ENCODE assay signal across 1 fruit fly cellular context in the genomic region with DNA sequence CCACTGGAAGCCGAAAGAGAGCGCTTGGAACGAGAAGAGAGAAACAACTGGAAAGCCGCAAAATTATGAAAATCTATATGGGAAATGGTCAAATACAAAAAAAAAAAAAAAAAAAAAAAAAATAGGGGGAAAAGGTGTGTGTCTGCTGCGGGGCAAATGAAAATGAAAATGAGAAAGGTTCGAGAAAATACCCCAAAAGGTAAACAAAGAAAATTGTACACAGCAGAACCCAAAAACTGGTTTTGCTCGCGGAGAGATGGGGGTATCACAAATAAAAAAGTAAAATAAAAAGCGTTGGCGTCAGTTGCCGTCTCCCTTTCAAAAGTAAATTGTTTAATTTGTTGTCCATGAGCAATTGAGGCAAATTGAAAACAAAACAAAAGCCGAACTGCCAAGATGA.
TF ChIP-seq lines count a peak whose summit lies in the region.

No protein-coding gene starts in this region.

TF ChIP-seq in whole organism, embryonic, 481 proteins besides CTCF, POLR2A, EP300 and RAD21 (continued from another document):
- TF ChIP-seq CG10431 (GFP tag; optimal IDR thresholded peaks at IDR 0.05; lab: Kevin White, UChicago) (peak; percentile 57), Drgx (GFP tag; IDR thresholded peaks at IDR 0.05; lab: Robert Waterston, UW) (no peak), sisA (GFP tag; IDR thresholded peaks at IDR 0.05; lab: Robert Waterston, UW) (no peak), CG12104 (GFP tag; optimal IDR thresholded peaks at IDR 0.05; lab: Kevin White, UChicago) (no peak), Antp (GFP tag; optimal IDR thresholded peaks at IDR 0.05; lab: Kevin White, UChicago) (no peak), CG2678 (tag; optimal IDR thresholded peaks at IDR 0.05; lab: Kevin White, UChicago) (peak; percentile 46), CG6791 (GFP tag; IDR thresholded peaks at IDR 0.05; lab: Robert Waterston, UW; ENCODE audit: partially characterized antibody) (no peak), Blimp-1 (GFP tag; optimal IDR thresholded peaks at IDR 0.05; lab: Kevin White, UChicago) (peak; percentile 93), CG13296 (GFP tag; optimal IDR thresholded peaks at IDR 0.05; lab: Kevin White, UChicago) (no peak), CG10209 (GFP tag; optimal IDR thresholded peaks at IDR 0.05; lab: Kevin White, UChicago) (peak; percentile 2), CG12769 (tag; optimal IDR thresholded peaks at IDR 0.05; lab: Kevin White, UChicago) (no peak), zen (tag; optimal IDR thresholded peaks at IDR 0.05; lab: Kevin White, UChicago) (no peak), CG15601 (tag; optimal IDR thresholded peaks at IDR 0.05; lab: Kevin White, UChicago) (peak; percentile 59), CG4707 (GFP tag; optimal IDR thresholded peaks at IDR 0.05; lab: Kevin White, UChicago) (no peak), bsh (GFP tag; optimal IDR thresholded peaks at IDR 0.05; lab: Kevin White, UChicago) (peak in 1 of 2 experiments; percentile 51), CG2889 (GFP tag; IDR thresholded peaks at IDR 0.05; lab: Robert Waterston, UW) (no peak), nerfin-2 (GFP tag; IDR thresholded peaks at IDR 0.05; lab: Robert Waterston, UW; ENCODE audit: partially characterized antibody) (no peak), Neu2 (GFP tag; optimal IDR thresholded peaks at IDR 0.05; lab: Kevin White, UChicago; ENCODE audit: borderline replicate concordance) (no peak), CG2202 (tag; optimal IDR thresholded peaks at IDR 0.05; lab: Kevin White, UChicago) (peak; percentile 12), Asciz (GFP tag; optimal IDR thresholded peaks at IDR 0.05; lab: Kevin White, UChicago) (peak; percentile 27), bbx (GFP tag; IDR thresholded peaks at IDR 0.05; lab: Robert Waterston, UW; ENCODE audit: partially characterized antibody) (no peak), trem (tag; optimal IDR thresholded peaks at IDR 0.05; lab: Kevin White, UChicago) (no peak), hkb (optimal IDR thresholded peaks at IDR 0.05; lab: Kevin White, UChicago) (no peak), hkb (GFP tag; IDR thresholded peaks at IDR 0.05; lab: Robert Waterston, UW) (no peak), chif (GFP tag; optimal IDR thresholded peaks at IDR 0.05; lab: Kevin White, UChicago) (peak in 1 of 2 experiments; percentile 0), h (optimal IDR thresholded peaks at IDR 0.05; lab: Kevin White, UChicago) (no peak), CG6813 (GFP tag; optimal IDR thresholded peaks at IDR 0.05; lab: Kevin White, UChicago) (peak; percentile 35), CG17361 (GFP tag; IDR thresholded peaks at IDR 0.05; lab: Robert Waterston, UW) (no peak), NK7.1 (GFP tag; optimal IDR thresholded peaks at IDR 0.05; lab: Kevin White, UChicago) (no peak), HmgD (GFP tag; optimal IDR thresholded peaks at IDR 0.05; lab: Kevin White, UChicago) (no peak), CG31441 (GFP tag; IDR thresholded peaks at IDR 0.05; lab: Robert Waterston, UW) (peak; percentile 19; the same call in 1 of the 2 replicates), ham (GFP tag; IDR thresholded peaks at IDR 0.05; lab: Robert Waterston, UW) (no peak), Lim3 (GFP tag; IDR thresholded peaks at IDR 0.05; lab: Robert Waterston, UW) (no peak), CG2116 (GFP tag; optimal IDR thresholded peaks at IDR 0.05; lab: Kevin White, UChicago) (no peak), luna (GFP tag; optimal IDR thresholded peaks at IDR 0.05; lab: Kevin White, UChicago) (no peak), CG14710 (tag; optimal IDR thresholded peaks at IDR 0.05; lab: Kevin White, UChicago) (peak; percentile 38), gsb-n (tag; optimal IDR thresholded peaks at IDR 0.05; lab: Kevin White, UChicago) (no peak), dmrt11E (tag; optimal IDR thresholded peaks at IDR 0.05; lab: Kevin White, UChicago) (no peak), CG14441 (GFP tag; IDR thresholded peaks at IDR 0.05; lab: Robert Waterston, UW) (no peak), Fer3 (tag; optimal IDR thresholded peaks at IDR 0.05; lab: Kevin White, UChicago) (no peak), Doc3 (GFP tag; IDR thresholded peaks at IDR 0.05; lab: Robert Waterston, UW; ENCODE audit: partially characterized antibody) (no peak), fd96Cb (tag; optimal IDR thresholded peaks at IDR 0.05; lab: Kevin White, UChicago) (no peak), hth (optimal IDR thresholded peaks at IDR 0.05; lab: Kevin White, UChicago) (no peak), CG1024 (GFP tag; IDR thresholded peaks at IDR 0.05; lab: Robert Waterston, UW) (0 out of 2 replicates have a peak, but pooled peaks have one; percentile 14), Fer1 (GFP tag; optimal IDR thresholded peaks at IDR 0.05; lab: Kevin White, UChicago) (no peak), zfh1 (GFP tag; IDR thresholded peaks at IDR 0.05; lab: Robert Waterston, UW) (peak; percentile 12; the same call in 1 of the 3 replicates), ci (GFP tag; IDR thresholded peaks at IDR 0.05; lab: Robert Waterston, UW) (0 out of 3 replicates have a peak, but pooled peaks have one; percentile 12), Sry-δ (GFP tag; optimal IDR thresholded peaks at IDR 0.05; lab: Kevin White, UChicago) (no peak), maf-S (GFP tag; optimal IDR thresholded peaks at IDR 0.05; lab: Kevin White, UChicago) (peak; percentile 11), CG9727 (GFP tag; optimal IDR thresholded peaks at IDR 0.05; lab: Kevin White, UChicago) (peak; percentile 1), Spps (tag; optimal IDR thresholded peaks at IDR 0.05; lab: Kevin White, UChicago) (peak; percentile 26), Poxn (GFP tag; IDR thresholded peaks at IDR 0.05; lab: Robert Waterston, UW) (no peak), otp (GFP tag; IDR thresholded peaks at IDR 0.05; lab: Robert Waterston, UW) (0 out of 3 replicates have a peak, but pooled peaks have one; percentile 27), HLH54F (GFP tag; optimal IDR thresholded peaks at IDR 0.05; lab: Kevin White, UChicago) (no peak), CG5953 (GFP tag; IDR thresholded peaks at IDR 0.05; lab: Robert Waterston, UW) (no peak), Bteb2 (GFP tag; optimal IDR thresholded peaks at IDR 0.05; lab: Kevin White, UChicago) (no peak), shn (GFP tag; optimal IDR thresholded peaks at IDR 0.05; lab: Kevin White, UChicago) (no peak), HmgZ (tag; optimal IDR thresholded peaks at IDR 0.05; lab: Kevin White, UChicago) (no peak), CG3163 (GFP tag; optimal IDR thresholded peaks at IDR 0.05; lab: Kevin White, UChicago) (no peak), tgo (GFP tag; IDR thresholded peaks at IDR 0.05; lab: Robert Waterston, UW) (no peak), CG15011 (GFP tag; optimal IDR thresholded peaks at IDR 0.05; lab: Kevin White, UChicago) (no peak), CG14965 (GFP tag; optimal IDR thresholded peaks at IDR 0.05; lab: Kevin White, UChicago; ENCODE audit: borderline replicate concordance) (no peak), Hand (GFP tag; optimal IDR thresholded peaks at IDR 0.05; lab: Kevin White, UChicago) (no peak), CG15696 (tag; optimal IDR thresholded peaks at IDR 0.05; lab: Kevin White, UChicago) (peak; percentile 27), CG8478 (optimal IDR thresholded peaks at IDR 0.05; lab: Kevin White, UChicago) (no peak), lola (GFP tag; optimal IDR thresholded peaks at IDR 0.05; lab: Kevin White, UChicago) (peak in 1 of 3 experiments; percentile 5), pros (GFP tag; optimal IDR thresholded peaks at IDR 0.05; lab: Kevin White, UChicago) (no peak), ash1 (GFP tag; optimal IDR thresholded peaks at IDR 0.05; lab: Kevin White, UChicago) (no peak), sqz (GFP tag; optimal IDR thresholded peaks at IDR 0.05; lab: Kevin White, UChicago) (peak; percentile 86), fd64A (GFP tag; optimal IDR thresholded peaks at IDR 0.05; lab: Kevin White, UChicago) (peak; percentile 43), ara (GFP tag; IDR thresholded peaks at IDR 0.05; lab: Robert Waterston, UW) (0 out of 2 replicates have a peak, but pooled peaks have one; percentile 36), NFAT (GFP tag; IDR thresholded peaks at IDR 0.05; lab: Robert Waterston, UW) (no peak), CG13123 (GFP tag; optimal IDR thresholded peaks at IDR 0.05; lab: Kevin White, UChicago) (peak; percentile 20), gsb (GFP tag; IDR thresholded peaks at IDR 0.05; lab: Robert Waterston, UW) (no peak), Adf1 (GFP tag; IDR thresholded peaks at IDR 0.05; lab: Robert Waterston, UW) (no peak), D (optimal IDR thresholded peaks at IDR 0.05; lab: Kevin White, UChicago) (no peak), D (GFP tag; optimal IDR thresholded peaks at IDR 0.05; lab: Kevin White, UChicago) (peak; percentile 33), oc (tag; optimal IDR thresholded peaks at IDR 0.05; lab: Kevin White, UChicago) (no peak), Gug (GFP tag; IDR thresholded peaks at IDR 0.05; lab: Robert Waterston, UW) (no peak), mirr (GFP tag; optimal IDR thresholded peaks at IDR 0.05; lab: Kevin White, UChicago) (no peak), CG9932 (GFP tag; IDR thresholded peaks at IDR 0.05; lab: Robert Waterston, UW) (no peak), bowl (GFP tag; IDR thresholded peaks at IDR 0.05; lab: Robert Waterston, UW) (no peak), CG11560 (tag; IDR thresholded peaks at IDR 0.05; lab: Robert Waterston, UW) (no peak), Sin3A (optimal IDR thresholded peaks at IDR 0.05; lab: Kevin White, UChicago) (no peak), Pdp1 (GFP tag; optimal IDR thresholded peaks at IDR 0.05; lab: Kevin White, UChicago) (no peak), CG10654 (GFP tag; optimal IDR thresholded peaks at IDR 0.05; lab: Kevin White, UChicago) (no peak), CG10979 (tag; optimal IDR thresholded peaks at IDR 0.05; lab: Kevin White, UChicago) (no peak), chm (GFP tag; IDR thresholded peaks at IDR 0.05; lab: Robert Waterston, UW) (peak; percentile 65; the same call in 1 of the 2 replicates), YL-1 (GFP tag; optimal IDR thresholded peaks at IDR 0.05; lab: Kevin White, UChicago) (peak; percentile 19)
